Worm (Caenorhabditis elegans) whole organism, L3 larva: ENCODE results near the gene F13C5.1.

Source experiments
- R02D3.7 ChIP-seq: fragments of 150-350 bp; optimal IDR thresholded peaks from 2 replicates; lab custom pipeline; 2014; ENCODE audit warnings: missing biosample characterization, missing genetic modification characterization
- ZK546.5 ChIP-seq: sonication (generic microtip); optimal IDR thresholded peaks from 2 replicates; lab custom pipeline; 2017; ENCODE audit warnings: missing biosample characterization, missing genetic modification characterization
- aly-2 ChIP-seq: fragments of 150-350 bp; optimal IDR thresholded peaks from 2 replicates; lab custom pipeline; 2014; ENCODE audit warnings: missing biosample characterization, missing genetic modification characterization
- ceh-28 ChIP-seq: fragments of 150-350 bp; optimal IDR thresholded peaks from 2 replicates; lab custom pipeline; 2014; ENCODE audit warnings: missing biosample characterization, missing genetic modification reagents, missing genetic modification characterization
- ceh-82 ChIP-seq: fragments of 150-350 bp; optimal IDR thresholded peaks from 2 replicates; lab custom pipeline; 2014; ENCODE audit warnings: missing biosample characterization, missing genetic modification characterization
- ceh-9 ChIP-seq: sonication (generic microtip); optimal IDR thresholded peaks from 2 replicates; lab custom pipeline; 2018; ENCODE audit warnings: missing biosample characterization, missing genetic modification characterization
- daf-12 ChIP-seq: fragments of 150-350 bp; optimal IDR thresholded peaks from 2 replicates; lab custom pipeline; 2014; ENCODE audit warnings: missing biosample characterization, missing genetic modification reagents, missing genetic modification characterization
- egl-27 ChIP-seq: sonication (generic microtip); optimal IDR thresholded peaks from 4 replicates; lab custom pipeline; 2017; ENCODE audit warnings: missing biosample characterization, missing genetic modification reagents, missing genetic modification characterization
- egl-5 ChIP-seq: fragments of 150-350 bp; optimal IDR thresholded peaks from 2 replicates; lab custom pipeline; 2017; ENCODE audit warnings: missing biosample characterization, missing genetic modification reagents, missing genetic modification characterization, inconsistent platforms
- elt-1 ChIP-seq: fragments of 150-350 bp; optimal IDR thresholded peaks from 2 replicates; lab custom pipeline; 2014; ENCODE audit warnings: missing biosample characterization, missing genetic modification characterization
- elt-2 ChIP-seq: sonication (generic microtip); optimal IDR thresholded peaks from 2 replicates; lab custom pipeline; 2016; ENCODE audit warnings: missing genetic modification reagents, mild to moderate bottlenecking, missing genetic modification characterization, missing compliant biosample characterization
- elt-3 ChIP-seq, 3 experiments: fragments of 150-350 bp in 1 of 3; sonication (generic microtip) in 2 of 3; optimal IDR thresholded peaks; 2 replicates in 2 of 3; 4 replicates in 1 of 3; lab custom pipeline; 2014 to 2017; ENCODE audit warnings: missing biosample characterization in 3 of 3, missing genetic modification characterization in 3 of 3
- eor-1 ChIP-seq, 2 experiments: fragments of 150-350 bp; optimal IDR thresholded peaks; 2 replicates each; lab custom pipeline; 2014 to 2018; ENCODE audit warnings: missing biosample characterization in 2 of 2, missing genetic modification characterization in 2 of 2
- fkh-2 ChIP-seq: fragments of 150-350 bp; optimal IDR thresholded peaks from 2 replicates; lab custom pipeline; 2014; ENCODE audit warnings: missing biosample characterization, missing genetic modification reagents, missing genetic modification characterization
- hmg-11 ChIP-seq: sonication (generic microtip); optimal IDR thresholded peaks from 2 replicates; lab custom pipeline; 2016; ENCODE audit warnings: missing genetic modification characterization, missing compliant biosample characterization
- jun-1 ChIP-seq: fragments of 150-350 bp; optimal IDR thresholded peaks from 2 replicates; lab custom pipeline; 2014; ENCODE audit warnings: missing biosample characterization, missing genetic modification reagents, missing genetic modification characterization
- lin-15B ChIP-seq: fragments of 150-350 bp; optimal IDR thresholded peaks from 2 replicates; lab custom pipeline; 2014; ENCODE audit warnings: missing biosample characterization, missing genetic modification characterization
- lin-39 ChIP-seq: fragments of 150-350 bp; optimal IDR thresholded peaks from 2 replicates; lab custom pipeline; 2018; ENCODE audit warnings: missing biosample characterization, missing genetic modification reagents, missing genetic modification characterization
- lsy-12 ChIP-seq: sonication (generic microtip); optimal IDR thresholded peaks from 2 replicates; lab custom pipeline; 2016; ENCODE audit warnings: mild to moderate bottlenecking, missing genetic modification characterization, missing compliant biosample characterization
- mdl-1 ChIP-seq: fragments of 150-350 bp; optimal IDR thresholded peaks from 2 replicates; lab custom pipeline; 2014; ENCODE audit warnings: missing biosample characterization, missing genetic modification characterization
- mml-1 ChIP-seq: fragments of 150-350 bp; sonication (generic microtip); optimal IDR thresholded peaks from 3 replicates; lab custom pipeline; 2014; ENCODE audit warnings: missing biosample characterization, missing genetic modification characterization
- nfya-1 ChIP-seq: sonication (generic microtip); optimal IDR thresholded peaks from 2 replicates; lab custom pipeline; 2017; ENCODE audit warnings: missing genetic modification characterization, mild to moderate bottlenecking, missing compliant biosample characterization, antibody characterized with exemption, moderate library complexity; ENCODE audit not compliant: insufficient read depth
- nhr-11 ChIP-seq: fragments of 150-350 bp; optimal IDR thresholded peaks from 2 replicates; lab custom pipeline; 2014; ENCODE audit warnings: missing biosample characterization, missing genetic modification characterization
- nhr-12 ChIP-seq: fragments of 150-350 bp; optimal IDR thresholded peaks from 2 replicates; lab custom pipeline; 2014; ENCODE audit warnings: missing biosample characterization, missing genetic modification characterization
- nhr-23 ChIP-seq: fragments of 150-350 bp; optimal IDR thresholded peaks from 2 replicates; lab custom pipeline; 2014; ENCODE audit warnings: missing biosample characterization, missing genetic modification reagents, missing genetic modification characterization
- nhr-237 ChIP-seq: fragments of 150-350 bp; optimal IDR thresholded peaks from 2 replicates; lab custom pipeline; 2014; ENCODE audit warnings: missing biosample characterization, missing genetic modification characterization
- nhr-25 ChIP-seq: sonication (generic microtip); optimal IDR thresholded peaks from 2 replicates; lab custom pipeline; 2017; ENCODE audit warnings: missing biosample characterization, missing genetic modification characterization
- nhr-67 ChIP-seq: fragments of 150-350 bp; optimal IDR thresholded peaks from 2 replicates; lab custom pipeline; 2014; ENCODE audit warnings: missing biosample characterization, missing genetic modification characterization
- nhr-77 ChIP-seq: fragments of 150-350 bp; optimal IDR thresholded peaks from 2 replicates; lab custom pipeline; 2014; ENCODE audit warnings: missing biosample characterization, missing genetic modification characterization
- pha-4 ChIP-seq: fragments of 150-350 bp; optimal IDR thresholded peaks from 2 replicates; lab custom pipeline; 2014; ENCODE audit warnings: missing biosample characterization, missing genetic modification reagents, missing genetic modification characterization
- pqm-1 ChIP-seq: fragments of 150-350 bp; optimal IDR thresholded peaks from 2 replicates; lab custom pipeline; 2017; ENCODE audit warnings: missing biosample characterization, missing genetic modification characterization, inconsistent platforms
- sea-2 ChIP-seq: fragments of 150-350 bp; sonication (generic microtip); optimal IDR thresholded peaks from 4 replicates; lab custom pipeline; 2014; ENCODE audit warnings: missing biosample characterization, missing genetic modification reagents, missing genetic modification characterization
- skn-1 ChIP-seq: fragments of 150-350 bp; optimal IDR thresholded peaks from 2 replicates; lab custom pipeline; 2014; ENCODE audit warnings: missing biosample characterization, missing genetic modification characterization
- snpc-4 ChIP-seq: fragments of 150-350 bp; optimal IDR thresholded peaks from 2 replicates; lab custom pipeline; 2014; ENCODE audit warnings: missing biosample characterization, missing genetic modification characterization
- tbx-2 ChIP-seq: sonication (generic microtip); optimal IDR thresholded peaks from 2 replicates; lab custom pipeline; 2016; ENCODE audit warnings: mild to moderate bottlenecking, missing genetic modification characterization, missing compliant biosample characterization
- unc-39 ChIP-seq: sonication (generic microtip); optimal IDR thresholded peaks from 4 replicates; lab custom pipeline; 2017; ENCODE audit warnings: missing biosample characterization, missing genetic modification characterization
- unc-62 ChIP-seq: fragments of 150-350 bp; sonication (generic microtip); optimal IDR thresholded peaks from 4 replicates; lab custom pipeline; 2014; ENCODE audit warnings: missing biosample characterization, missing genetic modification reagents, missing genetic modification characterization
- zag-1 ChIP-seq: fragments of 150-350 bp; optimal IDR thresholded peaks from 2 replicates; lab custom pipeline; 2014; ENCODE audit warnings: missing biosample characterization, missing genetic modification characterization
- ztf-11 ChIP-seq: fragments of 150-350 bp; optimal IDR thresholded peaks from 2 replicates; lab custom pipeline; 2014; ENCODE audit warnings: missing biosample characterization, missing genetic modification characterization
- ztf-4 ChIP-seq: fragments of 150-350 bp; optimal IDR thresholded peaks from 2 replicates; lab custom pipeline; 2014; ENCODE audit warnings: missing biosample characterization, missing genetic modification characterization

F13C5.1 gene

ce11 chrX:601860-602259 is at the start of gene F13C5.1:
F13C5.1 (plus strand) TSS chrX:602160.
- TF ChIP-seq nfya-1 (no peak), egl-27 (tag; lab: Kevin White, UChicago) (no peak), pqm-1 (tag; lab: Kevin White, UChicago) (no peak), mdl-1 (no peak), jun-1 (tag; lab: Kevin White, UChicago) (no peak), nhr-237 (no peak), R02D3.7 (tag; lab: Kevin White, UChicago) (no peak), pha-4 (tag; lab: Kevin White, UChicago) (no peak), mml-1 (no peak), ztf-11 (tag; lab: Kevin White, UChicago) (no peak), elt-3 (tag; optimal IDR thresholded peaks at IDR 0.05; lab: Kevin White, UChicago) (no peak), lin-39 (tag; lab: Kevin White, UChicago) (no peak), elt-2 (tag; lab: Kevin White, UChicago) (no peak), skn-1 (tag; lab: Kevin White, UChicago) (no peak), lin-15B (tag; lab: Kevin White, UChicago) (no peak), hmg-11 (no peak), nhr-12 (no peak), nhr-25 (tag; lab: Kevin White, UChicago) (no peak), eor-1 (tag; optimal IDR thresholded peaks at IDR 0.05; lab: Kevin White, UChicago) (no peak)

DNA sequence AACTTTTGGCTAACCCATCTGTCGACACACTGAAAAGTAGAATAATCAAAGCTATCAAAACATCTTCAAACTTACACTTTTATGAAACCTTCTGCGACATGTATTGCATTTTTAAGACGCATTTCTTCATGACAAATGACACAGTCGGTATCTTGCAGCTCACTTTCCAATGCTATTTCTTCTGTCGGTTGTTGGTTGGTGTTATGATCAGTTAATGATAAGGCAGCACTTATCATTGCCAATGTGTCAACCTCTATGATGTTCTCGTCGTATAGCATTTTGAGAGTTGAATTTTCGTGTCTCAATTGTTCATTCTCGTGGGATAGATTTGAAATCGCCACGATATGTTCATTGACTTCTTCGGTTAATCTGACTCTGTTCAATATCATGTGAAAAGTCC is 48.5 kb upstream of the F13C5.1 start:
- TF ChIP-seq mdl-1 (no peak), pqm-1 (tag; lab: Kevin White, UChicago) (peak; percentile 80), hmg-11 (no peak), eor-1 (tag; optimal IDR thresholded peaks at IDR 0.05; lab: Kevin White, UChicago) (no peak), egl-27 (tag; lab: Kevin White, UChicago) (no peak), unc-62 (GFP tag; lab: Kevin White, UChicago) (no peak), fkh-2 (no peak), elt-2 (tag; lab: Kevin White, UChicago) (peak; percentile 59), ceh-82 (tag; lab: Kevin White, UChicago) (no peak), nhr-23 (no peak), sea-2 (GFP tag; lab: Kevin White, UChicago) (no peak)

- TF ChIP-seq lsy-12 (tag; lab: Kevin White, UChicago) (no peak), elt-3 (tag; optimal IDR thresholded peaks at IDR 0.05; lab: Kevin White, UChicago) (no peak), pha-4 (tag; lab: Kevin White, UChicago) (no peak), egl-5 (tag; lab: Kevin White, UChicago) (no peak), R02D3.7 (tag; lab: Kevin White, UChicago) (no peak), eor-1 (tag; optimal IDR thresholded peaks at IDR 0.05; lab: Kevin White, UChicago) (no peak), ceh-9 (no peak), elt-1 (tag; lab: Kevin White, UChicago) (no peak), nhr-67 (tag; lab: Kevin White, UChicago) (no peak)
- TF ChIP-seq, all 47 proteins: peak for 0
Measured at ce11 chrX:553875-554274, 48.1 kb upstream of the F13C5.1 start, which contains the start of gene F57C12.6. F57C12.6 (minus strand) TSS chrX:553975.

ce11 chrX:555043-555791 is 46.7 kb upstream of the F13C5.1 start:
- peak; percentile 6 for TF ChIP-seq pqm-1 (tag; lab: Kevin White, UChicago)
- TF ChIP-seq elt-2 (tag; lab: Kevin White, UChicago), result peak; percentile 79
- no peak for TF ChIP-seq nfya-1
- TF ChIP-seq unc-39, result no peak
- TF ChIP-seq ztf-4, result no peak
- no peak for TF ChIP-seq nhr-11 (tag; lab: Kevin White, UChicago)

- TF ChIP-seq nhr-11 (tag; lab: Kevin White, UChicago), result no peak
- no peak for TF ChIP-seq daf-12 (tag; lab: Kevin White, UChicago)
- TF ChIP-seq skn-1 (tag; lab: Kevin White, UChicago), result no peak
- no peak for TF ChIP-seq snpc-4 (tag; lab: Kevin White, UChicago)
- TF ChIP-seq ZK546.5 (tag; lab: Kevin White, UChicago), result no peak
- TF ChIP-seq nhr-77 (tag; lab: Kevin White, UChicago), result no peak
- TF ChIP-seq nhr-23, result no peak
- no peak for TF ChIP-seq ceh-28 (tag; lab: Kevin White, UChicago)
- TF ChIP-seq ztf-4, result no peak
- TF ChIP-seq jun-1 (tag; lab: Kevin White, UChicago), result no peak
- TF ChIP-seq sea-2 (GFP tag; lab: Kevin White, UChicago), result no peak
- TF ChIP-seq ceh-82 (tag; lab: Kevin White, UChicago), result no peak
- TF ChIP-seq eor-1 (tag; optimal IDR thresholded peaks at IDR 0.05; lab: Kevin White, UChicago), result no peak
- no peak for TF ChIP-seq aly-2
- no peak for TF ChIP-seq zag-1 (tag; lab: Kevin White, UChicago)
- no peak for TF ChIP-seq tbx-2 (tag; lab: Kevin White, UChicago)
- TF ChIP-seq egl-27 (tag; lab: Kevin White, UChicago), result no peak
Measured at ce11 chrX:557195-557594, 44.8 kb upstream of the F13C5.1 start, which contains the start of gene hlh-19. hlh-19 (minus strand) TSS chrX:557295.
